Worm (Caenorhabditis elegans): ENCODE data around the gene unc-96.

DNA sequence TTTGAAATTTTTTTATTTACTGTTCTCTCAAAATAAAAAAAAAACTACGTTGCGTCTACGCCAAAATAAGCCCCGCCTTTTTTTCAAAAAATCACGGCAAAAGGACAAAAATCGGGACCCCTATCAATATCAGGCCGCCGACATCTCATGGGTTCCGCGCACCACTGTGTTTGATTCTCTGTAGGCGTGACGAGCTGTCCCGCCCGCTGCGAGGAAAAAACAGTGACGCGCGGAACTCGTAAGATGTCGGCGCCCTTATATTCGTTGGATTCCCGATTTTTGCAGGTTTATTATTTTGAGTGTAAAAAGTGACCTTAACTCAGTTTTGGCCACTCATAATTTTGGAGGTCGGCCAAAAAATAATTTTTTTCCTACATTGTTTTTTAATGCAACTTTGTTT lies 49.7 kb downstream of the unc-96 start:
- no peak for TF ChIP-seq dmd-4 (tag; optimal IDR thresholded peaks at IDR 0.05; ENCODE audit: borderline replicate concordance)
- TF ChIP-seq elt-2 (tag; optimal IDR thresholded peaks at IDR 0.05), result no peak
- no peak for TF ChIP-seq ceh-24 (tag; optimal IDR thresholded peaks at IDR 0.05)
- TF ChIP-seq ceh-22 (tag; optimal IDR thresholded peaks at IDR 0.05), result no peak
- no peak for TF ChIP-seq eyg-1 (tag; optimal IDR thresholded peaks at IDR 0.05)
- TF ChIP-seq ceh-14 (tag; optimal IDR thresholded peaks at IDR 0.05), result no peak
- no peak for TF ChIP-seq hlh-30 (tag; optimal IDR thresholded peaks at IDR 0.05; ENCODE audit: insufficient read depth)
- no peak for TF ChIP-seq ttx-3 (tag; optimal IDR thresholded peaks at IDR 0.05)
